Worm (Caenorhabditis elegans): ENCODE results near the gene nspf-1.

nspf-1 gene

ce11 chrII:2700229-2700628, 12.8 kb downstream of the nspf-1 start, which contains the start of gene sri-61:
Gene sri-61, minus strand, starts transcription at chrII:2700329.
- TF ChIP-seq nhr-48 (tag; optimal IDR thresholded peaks at IDR 0.05) = no peak
- TF ChIP-seq unc-62 (GFP tag; optimal IDR thresholded peaks at IDR 0.05 in 1 of 2) = peak in 1 of 2 experiments; percentile 25
- TF ChIP-seq unc-62 (tag; optimal IDR thresholded peaks at IDR 0.05) = no peak
- TF ChIP-seq zip-2 (tag; optimal IDR thresholded peaks at IDR 0.05) = no peak
- no peak for TF ChIP-seq nhr-11 (tag; optimal IDR thresholded peaks at IDR 0.05)
- TF ChIP-seq F26F4.8 (GFP tag; conservative IDR thresholded peaks at IDR 0.05) = no peak
- TF ChIP-seq ZK546.5 (tag; optimal IDR thresholded peaks at IDR 0.05) = no peak
- TF ChIP-seq vab-7 (GFP tag; IDR thresholded peaks at IDR 0.05) = no peak
- no peak for TF ChIP-seq daf-12 (tag; optimal IDR thresholded peaks at IDR 0.05)

- TF ChIP-seq F10B5.3 (tag; optimal IDR thresholded peaks at IDR 0.05) (no peak), Y105C5A.15 (GFP tag; IDR thresholded peaks at IDR 0.05) (no peak), nhr-76 (tag; optimal IDR thresholded peaks at IDR 0.05) (no peak), zag-1 (tag; optimal IDR thresholded peaks at IDR 0.05) (no peak), ceh-62 (tag; optimal IDR thresholded peaks at IDR 0.05) (no peak), ceh-20 (GFP tag; IDR thresholded peaks at IDR 0.05) (no peak), lin-39 (tag; optimal IDR thresholded peaks at IDR 0.05) (no peak), dmd-9 (GFP tag; IDR thresholded peaks at IDR 0.05) (no peak), F26F4.8 (GFP tag; conservative IDR thresholded peaks at IDR 0.05) (no peak)
Measured at ce11 chrII:2702757-2703156, 15.3 kb downstream of the nspf-1 start, which contains the start of gene sri-60. Gene sri-60, minus strand, starts transcription at chrII:2702857.

- TF ChIP-seq pqm-1 (tag; optimal IDR thresholded peaks at IDR 0.05) = no peak
- no peak for TF ChIP-seq dmd-9 (GFP tag; IDR thresholded peaks at IDR 0.05)
- no peak for TF ChIP-seq ZK337.2 (GFP tag; IDR thresholded peaks at IDR 0.05)
- no peak for TF ChIP-seq fkh-10 (GFP tag; optimal IDR thresholded peaks at IDR 0.05)
- no peak for TF ChIP-seq snpc-4 (tag; optimal IDR thresholded peaks at IDR 0.05)
- no peak for TF ChIP-seq nhr-10 (tag; optimal IDR thresholded peaks at IDR 0.05)
- TF ChIP-seq egl-27 (tag; optimal IDR thresholded peaks at IDR 0.05) = no peak
- TF ChIP-seq mep-1 (tag; optimal IDR thresholded peaks at IDR 0.05) = no peak
- TF ChIP-seq arid-1 (GFP tag; conservative IDR thresholded peaks at IDR 0.05) = no peak
Measured at ce11 chrII:2705200-2705599, 17.8 kb downstream of the nspf-1 start, which contains the start of gene srh-128. Gene srh-128, minus strand, starts transcription at chrII:2705300.

ce11 chrII:2707872-2708271, 20.4 kb downstream of the nspf-1 start, which contains the start of gene Y47G7B.2:
Gene Y47G7B.2, minus strand, starts transcription at chrII:2708014.
- TF ChIP-seq nhr-42 (GFP tag; IDR thresholded peaks at IDR 0.05) (no peak), zag-1 (tag; optimal IDR thresholded peaks at IDR 0.05) (no peak), egl-43 (GFP tag; IDR thresholded peaks at IDR 0.05) (no peak), Y48G9A.11 (GFP tag; IDR thresholded peaks at IDR 0.05) (no peak), hlh-11 (tag; optimal IDR thresholded peaks at IDR 0.05) (peak; percentile 25), daf-16 (GFP tag; optimal IDR thresholded peaks at IDR 0.05) (no peak), daf-16 (tag; optimal IDR thresholded peaks at IDR 0.05) (peak; percentile 68), daf-19 (GFP tag; conservative IDR thresholded peaks at IDR 0.05) (no peak), nhr-48 (tag; optimal IDR thresholded peaks at IDR 0.05) (no peak), hlh-30 (tag; optimal IDR thresholded peaks at IDR 0.05; ENCODE audit: insufficient read depth) (peak; percentile 49), saeg-2 (GFP tag; IDR thresholded peaks at IDR 0.05) (no peak), ctbp-1 (GFP tag; IDR thresholded peaks at IDR 0.05) (no peak), dmd-6 (GFP tag; IDR thresholded peaks at IDR 0.05) (0 out of 2 replicates have a peak, but pooled peaks have one; percentile 10), cey-2 (tag; optimal IDR thresholded peaks at IDR 0.05; ENCODE audit: borderline replicate concordance, insufficient read depth) (no peak), ceh-82 (tag; optimal IDR thresholded peaks at IDR 0.05) (no peak), php-3 (GFP tag; IDR thresholded peaks at IDR 0.05) (no peak), F26F4.8 (GFP tag; conservative IDR thresholded peaks at IDR 0.05) (no peak), mxl-3 (GFP tag; optimal IDR thresholded peaks at IDR 0.05) (no peak), pha-4 (GFP tag; IDR thresholded peaks at IDR 0.05) (no peak), pha-4 (tag; optimal IDR thresholded peaks at IDR 0.05) (no peak), set-16 (GFP tag; IDR thresholded peaks at IDR 0.05) (no peak), nhr-102 (tag; optimal IDR thresholded peaks at IDR 0.05) (no peak), arid-1 (GFP tag; conservative IDR thresholded peaks at IDR 0.05) (no peak), F49E8.2 (tag; optimal IDR thresholded peaks at IDR 0.05; ENCODE audit: borderline replicate concordance) (no peak), daf-8 (GFP tag; IDR thresholded peaks at IDR 0.05) (no peak), duxl-1 (tag; optimal IDR thresholded peaks at IDR 0.05; ENCODE audit: poor library complexity) (peak; percentile 90), nhr-76 (tag; optimal IDR thresholded peaks at IDR 0.05) (no peak), lin-13 (GFP tag; optimal IDR thresholded peaks at IDR 0.05) (no peak)

Measured in whole organism, L4 larva.